Worm (Caenorhabditis elegans) whole organism, dauer: ENCODE data around the gene nmur-3.

Experiments used
- unc-62 ChIP-seq: sonication (generic microtip); optimal IDR thresholded peaks from 2 replicates; lab custom pipeline; 2017; ENCODE audit warnings: missing biosample characterization, missing genetic modification reagents, missing genetic modification characterization

nmur-3 gene

ce11 chrX:4466218-4466617 is at the start of gene nmur-3:
nmur-3 (plus strand) TSS chrX:4466518.
- no peak for TF ChIP-seq unc-62 (GFP tag; lab: Kevin White, UChicago)

- no peak for TF ChIP-seq unc-62 (GFP tag; lab: Kevin White, UChicago)
Observed at ce11 chrX:4418751-4419150, 47.6 kb upstream of the nmur-3 start, which contains the start of gene dop-1. dop-1 (minus strand) TSS chrX:4418851.

DNA sequence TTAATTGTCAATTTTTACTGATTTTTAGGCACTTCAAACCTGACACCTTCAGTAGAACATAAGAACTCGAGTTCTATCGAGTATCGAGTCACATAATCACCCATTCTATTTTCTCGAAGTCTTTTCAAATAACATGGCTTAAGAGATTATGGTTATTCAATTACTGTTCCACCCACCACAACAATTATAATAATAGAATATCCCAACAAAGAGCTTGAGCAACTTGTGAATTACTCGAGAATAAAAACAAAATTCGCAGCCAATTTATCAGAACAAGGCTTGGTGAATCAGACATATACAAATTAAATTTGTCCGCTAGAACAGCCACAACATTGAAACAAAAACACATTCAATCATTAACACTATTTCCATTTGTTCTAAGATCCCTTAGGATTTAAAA is 42.1 kb upstream of the nmur-3 start:
- no peak for TF ChIP-seq unc-62 (GFP tag; lab: Kevin White, UChicago)

DNA sequence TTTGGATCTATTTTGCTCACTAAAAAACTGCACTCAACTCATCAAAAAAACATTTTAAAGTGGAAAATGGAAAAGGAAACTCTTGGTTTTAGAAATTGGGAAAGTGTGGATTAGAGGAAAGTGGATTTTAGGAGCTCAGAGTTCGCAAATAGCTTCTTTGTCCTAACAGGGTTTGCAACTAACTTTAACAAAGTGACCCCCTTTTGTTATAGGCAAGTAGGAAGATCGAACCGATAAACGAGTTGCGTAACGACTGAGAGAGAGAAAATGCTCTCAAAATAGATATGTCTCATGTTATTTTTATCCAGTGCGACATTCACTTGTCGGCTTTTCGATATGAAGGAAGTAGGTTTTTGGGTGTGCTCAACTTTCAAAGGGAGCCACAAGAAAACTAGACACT is 39.8 kb upstream of the nmur-3 start:
- no peak for TF ChIP-seq unc-62 (GFP tag; lab: Kevin White, UChicago)

- TF ChIP-seq unc-62 (GFP tag; lab: Kevin White, UChicago) = no peak
Observed at ce11 chrX:4427387-4427786, 38.9 kb upstream of the nmur-3 start.

DNA sequence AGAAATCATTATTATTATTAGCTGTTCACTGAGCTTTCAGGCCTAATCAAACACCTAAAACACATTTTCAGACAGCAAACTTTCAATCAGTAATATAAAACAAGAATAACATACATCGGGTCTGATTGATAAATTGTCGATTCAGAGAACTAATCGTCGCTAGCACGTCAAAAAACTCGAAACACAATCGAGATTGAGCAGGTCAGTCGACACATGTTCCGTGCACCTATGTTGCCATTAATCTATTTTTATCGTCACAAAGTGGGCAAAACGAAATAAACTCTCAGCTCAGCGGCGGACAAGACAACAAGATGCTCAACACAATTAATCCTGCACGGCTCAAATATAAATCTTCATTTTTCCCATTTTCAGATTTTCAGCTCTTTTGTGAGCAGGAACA is 37.0 kb upstream of the nmur-3 start:
- TF ChIP-seq unc-62 (GFP tag; lab: Kevin White, UChicago) = no peak

- TF ChIP-seq unc-62 (GFP tag; lab: Kevin White, UChicago) = no peak
Observed at ce11 chrX:4434577-4434976, 31.7 kb upstream of the nmur-3 start.

ce11 chrX:4435396-4435795 is 30.9 kb upstream of the nmur-3 start:
- no peak for TF ChIP-seq unc-62 (GFP tag; lab: Kevin White, UChicago)

ce11 chrX:4437555-4437954 is 28.8 kb upstream of the nmur-3 start, which contains the start of gene cest-26:
cest-26 (minus strand) TSS chrX:4437655.
- TF ChIP-seq unc-62 (GFP tag; lab: Kevin White, UChicago) = no peak

DNA sequence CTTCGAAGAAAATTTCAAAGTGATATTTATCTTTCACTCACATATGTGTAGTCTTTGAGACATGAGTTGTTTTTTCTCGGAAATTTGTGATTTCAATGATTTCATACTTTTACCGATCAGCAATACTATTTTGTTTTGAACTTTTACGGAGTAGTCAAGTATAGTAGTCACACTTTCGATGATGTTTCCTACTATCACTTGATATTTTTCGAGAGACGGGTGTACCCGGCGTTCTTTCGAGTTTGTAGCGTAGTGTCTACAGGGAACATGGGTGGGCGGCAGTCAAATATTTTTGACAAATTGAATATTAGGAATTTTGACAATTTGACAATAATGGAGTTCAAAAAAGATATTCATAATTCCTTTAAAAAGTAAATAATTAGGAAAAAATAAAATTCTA is 27.5 kb upstream of the nmur-3 start:
- TF ChIP-seq unc-62 (GFP tag; lab: Kevin White, UChicago) = no peak

DNA sequence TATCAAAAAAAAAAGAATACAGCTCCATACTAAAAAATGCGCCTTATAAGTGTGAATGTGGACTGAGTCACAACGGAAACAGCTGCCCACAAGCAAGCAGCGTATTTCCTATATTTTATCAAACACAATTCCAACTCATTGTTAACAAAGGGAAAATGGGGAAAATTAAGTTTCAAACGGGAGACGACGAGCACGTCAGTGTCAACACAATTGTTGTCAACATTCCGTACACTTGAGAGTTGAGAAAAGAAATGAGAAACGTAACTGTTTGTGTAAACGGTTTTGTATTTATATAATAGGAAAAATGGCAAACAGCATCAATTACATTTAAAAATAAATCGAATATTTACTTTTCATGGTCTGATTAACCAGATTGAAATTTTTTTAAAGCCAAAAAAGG is 26.7 kb upstream of the nmur-3 start:
- no peak for TF ChIP-seq unc-62 (GFP tag; lab: Kevin White, UChicago)

DNA sequence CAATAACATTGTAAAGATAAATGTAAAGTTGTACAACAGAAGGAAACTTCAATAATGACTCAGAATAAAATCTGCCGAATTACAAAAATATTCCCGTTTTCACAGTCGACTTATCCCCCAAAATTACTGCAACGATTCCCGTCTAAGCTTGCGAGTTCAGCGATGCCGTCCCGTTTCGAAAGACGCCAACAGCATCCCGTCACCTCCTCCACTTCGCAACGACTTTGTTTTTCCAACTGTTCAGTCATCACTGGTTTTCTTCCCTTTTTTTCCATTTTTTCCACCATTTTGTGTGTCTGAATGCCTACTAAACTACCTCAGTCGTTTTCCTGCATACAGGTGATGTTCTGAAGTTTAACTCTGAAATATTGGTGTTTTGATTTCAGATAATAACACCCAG is 25.7 kb upstream of the nmur-3 start, which contains the start of gene F15A8.1:
Gene F15A8.1, plus strand, starts transcription at position 301 of the 400 bp plus-strand sequence.
- TF ChIP-seq unc-62 (GFP tag; lab: Kevin White, UChicago) = no peak

ce11 chrX:4444073-4444472 is 22.2 kb upstream of the nmur-3 start:
- TF ChIP-seq unc-62 (GFP tag; lab: Kevin White, UChicago) = no peak

DNA sequence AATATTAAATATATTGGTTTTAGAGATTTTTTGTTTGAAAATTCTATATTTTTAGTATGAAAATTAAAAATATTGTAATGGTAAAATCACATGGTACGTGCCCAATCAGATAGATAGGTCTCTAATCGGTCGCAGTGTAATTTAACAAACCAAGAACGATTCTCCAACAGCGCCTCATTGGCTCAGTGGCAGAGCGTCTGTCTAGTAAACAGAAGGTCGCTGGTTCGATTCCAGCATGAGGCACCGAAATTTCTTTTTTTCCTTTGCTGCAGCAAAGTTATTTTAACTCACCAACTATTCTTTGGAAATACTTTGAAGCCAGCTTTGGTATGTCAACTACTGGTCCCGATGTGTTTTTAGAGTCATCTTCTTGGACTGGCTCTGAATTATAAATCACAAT is 21.5 kb upstream of the nmur-3 start:
- TF ChIP-seq unc-62 (GFP tag; lab: Kevin White, UChicago) = no peak

- no peak for TF ChIP-seq unc-62 (GFP tag; lab: Kevin White, UChicago)
Observed at ce11 chrX:4448283-4448682, 18.0 kb upstream of the nmur-3 start, which contains the start of gene mltn-13. mltn-13 (minus strand) TSS chrX:4448383.

DNA sequence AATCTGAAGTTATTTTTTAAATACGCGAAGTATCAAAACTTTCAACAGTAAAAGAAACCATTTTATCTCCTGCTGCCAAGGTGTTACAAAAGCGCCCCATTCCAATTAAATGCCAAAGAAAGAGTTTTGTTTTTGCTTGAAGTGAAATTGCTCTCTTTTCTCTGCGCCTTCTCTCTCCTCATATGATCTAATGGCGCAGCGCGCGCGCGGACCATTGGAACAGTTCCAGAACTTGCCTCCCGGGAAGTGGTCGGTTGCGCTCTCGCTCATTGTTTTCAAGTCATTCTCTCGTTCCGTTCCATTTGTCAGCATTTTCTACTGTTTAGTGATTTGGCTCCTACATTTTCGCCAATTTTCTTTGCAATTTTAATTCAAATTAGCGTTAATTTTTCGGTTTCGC is 14.4 kb upstream of the nmur-3 start:
- TF ChIP-seq unc-62 (GFP tag; lab: Kevin White, UChicago) = no peak

DNA sequence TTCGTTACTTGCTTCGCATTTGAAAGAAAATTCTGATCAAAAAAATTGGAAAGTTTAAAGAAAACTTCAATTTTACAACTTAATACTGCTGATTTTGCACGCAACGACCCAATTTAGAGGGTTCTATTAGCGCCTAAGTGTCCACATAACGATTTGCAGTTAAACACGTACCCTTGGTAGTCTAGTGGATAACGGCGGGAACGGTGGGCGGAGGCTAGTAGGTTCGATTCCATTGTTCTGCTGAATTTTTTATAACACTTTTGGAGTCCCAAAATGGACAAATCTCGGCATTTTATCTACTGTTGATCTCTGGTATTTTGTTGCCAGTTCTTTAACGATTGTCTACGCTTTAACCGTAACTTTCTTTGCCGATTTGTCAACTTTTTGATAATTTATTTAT is 13.2 kb upstream of the nmur-3 start:
- TF ChIP-seq unc-62 (GFP tag; lab: Kevin White, UChicago) = no peak

DNA sequence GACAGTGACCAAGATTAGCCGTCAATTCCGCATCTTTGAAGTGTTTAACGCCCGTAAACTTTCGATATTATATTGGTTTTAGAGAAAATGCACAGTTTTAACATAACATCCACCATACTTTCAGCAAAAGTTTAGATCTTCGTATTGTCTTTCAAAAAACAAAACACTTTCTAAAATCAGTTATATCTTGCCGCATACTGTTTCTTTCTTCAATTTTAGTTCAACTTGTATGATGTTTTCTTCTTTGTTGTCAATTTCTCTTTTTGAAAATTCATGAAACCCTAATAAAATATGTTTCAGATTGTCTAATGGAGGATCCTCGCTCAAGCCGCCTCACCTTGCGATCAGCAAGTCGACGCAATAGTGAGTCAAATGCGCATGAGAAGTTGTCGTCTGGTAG is 12.5 kb upstream of the nmur-3 start, which contains the start of gene F02E8.4:
Gene F02E8.4, plus strand, starts transcription at position 301 of the 400 bp plus-strand sequence.
- TF ChIP-seq unc-62 (GFP tag; lab: Kevin White, UChicago) = no peak
